Fruit fly (Drosophila melanogaster) whole organism, embryonic: ENCODE results near the gene AP-1sigma.

Experiments
- Awh ChIP-seq: fragments of 200-800 bp; sonication (Bioruptor generic); IDR thresholded peaks from 2 replicates; pipeline ENCODE4, ENCODE4 v1.3.6; 2022; ENCODE audit warnings: missing biosample characterization, missing genetic modification characterization
- Bdp1 ChIP-seq: fragments of 200-800 bp; sonication (Bioruptor generic); optimal IDR thresholded peaks from 3 replicates; lab custom pipeline; 2016; ENCODE audit warnings: missing biosample characterization, missing genetic modification characterization
- CG10209 ChIP-seq: fragments of 200-800 bp; sonication (Bioruptor generic); optimal IDR thresholded peaks from 3 replicates; lab custom pipeline; 2017; ENCODE audit warnings: missing biosample characterization, mild to moderate bottlenecking, missing genetic modification characterization, missing genetic modification reagents
- CG12104 ChIP-seq: fragments of 200-800 bp; sonication (Bioruptor generic); optimal IDR thresholded peaks from 3 replicates; lab custom pipeline; 2016; ENCODE audit warnings: missing biosample characterization, missing genetic modification characterization
- CG12769 ChIP-seq: fragments of 200-800 bp; sonication (Bioruptor generic); optimal IDR thresholded peaks from 2 replicates; lab custom pipeline; 2019; ENCODE audit warnings: missing biosample characterization, mild to moderate bottlenecking, missing genetic modification characterization, moderate library complexity
- CG1529 ChIP-seq: fragments of 200-800 bp; sonication (Bioruptor generic); optimal IDR thresholded peaks from 3 replicates; lab custom pipeline; 2018; ENCODE audit warnings: missing biosample characterization, missing genetic modification characterization
- CG15601 ChIP-seq: fragments of 200-800 bp; sonication (Bioruptor generic); optimal IDR thresholded peaks from 3 replicates; lab custom pipeline; 2019; ENCODE audit warnings: missing biosample characterization, mild to moderate bottlenecking, missing genetic modification characterization, moderate library complexity
- CG18599 ChIP-seq: fragments of 200-800 bp; sonication (Bioruptor generic); optimal IDR thresholded peaks from 3 replicates; lab custom pipeline; 2017; ENCODE audit warnings: missing biosample characterization, missing genetic modification characterization, mild to moderate bottlenecking, moderate library complexity, missing genetic modification reagents
- CG4424 ChIP-seq: fragments of 200-800 bp; sonication (Bioruptor generic); optimal IDR thresholded peaks from 3 replicates; lab custom pipeline; 2016; ENCODE audit warnings: missing biosample characterization, missing genetic modification characterization
- CG5180 ChIP-seq: fragments of 200-800 bp; sonication (Bioruptor generic); optimal IDR thresholded peaks from 3 replicates; lab custom pipeline; 2017; ENCODE audit warnings: missing biosample characterization, missing genetic modification characterization, mild to moderate bottlenecking, moderate library complexity, missing genetic modification reagents
- CG6175 ChIP-seq: fragments of 200-800 bp; sonication (Bioruptor generic); IDR thresholded peaks from 3 replicates; pipeline ENCODE4 v1.3.6; 2022; ENCODE audit warnings: missing biosample characterization, missing genetic modification characterization
- CG8388 ChIP-seq: fragments of 200-800 bp; sonication (Bioruptor generic); optimal IDR thresholded peaks from 2 replicates; lab custom pipeline; 2019; ENCODE audit warnings: missing biosample characterization, mild to moderate bottlenecking, missing genetic modification characterization, moderate library complexity
- CG9932 ChIP-seq: fragments of 200-800 bp; sonication (Bioruptor generic); IDR thresholded peaks from 2 replicates; pipeline ENCODE4 v1.3.6; 2022; ENCODE audit warnings: missing biosample characterization, missing genetic modification characterization
- Dek ChIP-seq: fragments of 200-800 bp; sonication (Bioruptor generic); optimal IDR thresholded peaks from 3 replicates; lab custom pipeline; 2019; ENCODE audit warnings: missing biosample characterization, mild to moderate bottlenecking, missing genetic modification characterization, moderate library complexity
- E2f1 ChIP-seq: fragments of 200-800 bp; sonication (Bioruptor generic); IDR thresholded peaks from 2 replicates; pipeline ENCODE4 v1.3.6; 2022; ENCODE audit warnings: missing biosample characterization, missing genetic modification characterization
- HLH3B ChIP-seq: fragments of 200-800 bp; sonication (Bioruptor generic); IDR thresholded peaks from 2 replicates; pipeline ENCODE4 v1.3.6; 2022; ENCODE audit warnings: missing biosample characterization, missing genetic modification characterization
- Hey ChIP-seq: fragments of 200-800 bp; sonication (Bioruptor generic); optimal IDR thresholded peaks from 3 replicates; lab custom pipeline; 2018; ENCODE audit warnings: missing biosample characterization, mild to moderate bottlenecking, missing genetic modification characterization
- Lhr ChIP-seq: fragments of 200-800 bp; sonication (Bioruptor generic); optimal IDR thresholded peaks from 3 replicates; lab custom pipeline; 2017; ENCODE audit warnings: mild to moderate bottlenecking, missing biosample characterization, missing genetic modification reagents, missing genetic modification characterization
- Lpt ChIP-seq: fragments of >200 bp; optimal IDR thresholded peaks from 2 replicates; lab custom pipeline; 2018; ENCODE audit warnings: missing biosample characterization, missing genetic modification characterization
- MBD-R2 ChIP-seq: fragments of 200-800 bp; sonication (Bioruptor generic); IDR thresholded peaks from 2 replicates; pipeline ENCODE4 v1.3.6; 2022; ENCODE audit warnings: missing biosample characterization, missing genetic modification characterization
- NFAT ChIP-seq: fragments of 200-800 bp; sonication (Bioruptor generic); IDR thresholded peaks from 2 replicates; pipeline ENCODE4 v1.3.6; 2022; ENCODE audit warnings: missing biosample characterization, missing genetic modification characterization
- Ravus ChIP-seq: fragments of 200-800 bp; sonication (Bioruptor generic); IDR thresholded peaks from 2 replicates; pipeline ENCODE4 v1.3.6; 2022; ENCODE audit warnings: missing biosample characterization, missing genetic modification characterization
- Sox102F ChIP-seq: fragments of 200-800 bp; sonication (Bioruptor generic); optimal IDR thresholded peaks from 2 replicates; lab custom pipeline; 2018; ENCODE audit warnings: missing biosample characterization, mild to moderate bottlenecking, missing genetic modification characterization, moderate library complexity
- ac ChIP-seq: fragments of 200-800 bp; sonication (Bioruptor generic); optimal IDR thresholded peaks from 3 replicates; lab custom pipeline; 2017; ENCODE audit warnings: missing biosample characterization, mild to moderate bottlenecking, missing genetic modification characterization
- ara ChIP-seq: fragments of 200-800 bp; sonication (Bioruptor generic); IDR thresholded peaks from 2 replicates; pipeline ENCODE4 v1.3.6; 2022; ENCODE audit warnings: missing biosample characterization, missing genetic modification characterization
- bcd ChIP-seq: fragments of 200-800 bp; sonication (Bioruptor generic); optimal IDR thresholded peaks from 2 replicates; lab custom pipeline; 2017; ENCODE audit warnings: missing biosample characterization, mild to moderate bottlenecking, missing genetic modification characterization
- caup ChIP-seq: fragments of 200-800 bp; sonication (Bioruptor generic); optimal IDR thresholded peaks from 3 replicates; lab custom pipeline; 2017; ENCODE audit warnings: missing biosample characterization, mild to moderate bottlenecking, missing genetic modification characterization, moderate library complexity; ENCODE audit not compliant: severe bottlenecking
- cg ChIP-seq: fragments of 200-800 bp; sonication (Bioruptor generic); optimal IDR thresholded peaks from 3 replicates; lab custom pipeline; 2019; ENCODE audit warnings: missing biosample characterization, mild to moderate bottlenecking, missing genetic modification characterization, moderate library complexity
- dpn ChIP-seq, 2 experiments: fragments of 200-800 bp; sonication (Bioruptor generic); optimal IDR thresholded peaks; 3 replicates each; lab custom pipeline; 2016; ENCODE audit warnings: missing biosample characterization in 2 of 2, missing genetic modification characterization in 2 of 2
- eve ChIP-seq, 2 experiments: fragments of >200 bp; optimal IDR thresholded peaks; 2 replicates each; lab custom pipeline; 2017; ENCODE audit warnings: missing biosample characterization in 2 of 2, missing genetic modification characterization in 2 of 2
- ind ChIP-seq: fragments of 200-800 bp; sonication (Bioruptor generic); optimal IDR thresholded peaks from 3 replicates; lab custom pipeline; 2016; ENCODE audit warnings: missing biosample characterization, missing genetic modification characterization
- mam ChIP-seq: fragments of 200-800 bp; sonication (Bioruptor generic); optimal IDR thresholded peaks from 3 replicates; lab custom pipeline; 2016; ENCODE audit warnings: missing biosample characterization, missing genetic modification characterization
- mirr ChIP-seq: fragments of 200-800 bp; sonication (Bioruptor generic); optimal IDR thresholded peaks from 3 replicates; lab custom pipeline; 2018; ENCODE audit warnings: missing biosample characterization, mild to moderate bottlenecking, missing genetic modification characterization
- mld ChIP-seq: fragments of 200-800 bp; sonication (Bioruptor generic); IDR thresholded peaks from 3 replicates; pipeline ENCODE4 v1.3.6; 2022; ENCODE audit warnings: missing biosample characterization, missing genetic modification characterization; ENCODE audit not compliant: partially characterized antibody
- nerfin-2 ChIP-seq: fragments of 200-800 bp; sonication (Bioruptor generic); IDR thresholded peaks from 2 replicates; pipeline ENCODE4 v1.3.6; 2022; ENCODE audit warnings: missing biosample characterization, missing genetic modification characterization; ENCODE audit not compliant: partially characterized antibody
- nom ChIP-seq: fragments of 200-800 bp; sonication (Bioruptor generic); optimal IDR thresholded peaks from 2 replicates; lab custom pipeline; 2017; ENCODE audit warnings: missing biosample characterization, missing genetic modification characterization, mild to moderate bottlenecking, moderate library complexity, missing genetic modification reagents
- odd ChIP-seq: fragments of 200-800 bp; sonication (Bioruptor generic); optimal IDR thresholded peaks from 2 replicates; lab custom pipeline; 2017; ENCODE audit warnings: missing biosample characterization, mild to moderate bottlenecking, missing genetic modification characterization
- sd ChIP-seq: fragments of 200-800 bp; sonication (Bioruptor generic); optimal IDR thresholded peaks from 3 replicates; lab custom pipeline; 2018; ENCODE audit warnings: missing biosample characterization, mild to moderate bottlenecking, missing genetic modification characterization, moderate library complexity
- slou ChIP-seq: fragments of 200-800 bp; sonication (Bioruptor generic); optimal IDR thresholded peaks from 3 replicates; lab custom pipeline; 2016; ENCODE audit warnings: missing biosample characterization, missing genetic modification characterization
- sr ChIP-seq: fragments of 200-800 bp; sonication (Bioruptor generic); IDR thresholded peaks from 3 replicates; pipeline ENCODE4 v1.3.6; 2022; ENCODE audit warnings: missing biosample characterization, missing genetic modification characterization
- sug ChIP-seq: fragments of 200-800 bp; optimal IDR thresholded peaks from 2 replicates; lab custom pipeline; 2019; ENCODE audit warnings: missing biosample characterization, mild to moderate bottlenecking, missing genetic modification characterization, moderate library complexity
- tin ChIP-seq: fragments of 200-800 bp; sonication (Bioruptor generic); optimal IDR thresholded peaks from 3 replicates; lab custom pipeline; 2016; ENCODE audit warnings: missing biosample characterization, missing genetic modification characterization
- tio ChIP-seq: fragments of 200-800 bp; sonication (Bioruptor generic); optimal IDR thresholded peaks from 2 replicates; lab custom pipeline; 2017; ENCODE audit warnings: missing biosample characterization, missing genetic modification characterization, inconsistent platforms
- tna ChIP-seq: fragments of 200-800 bp; sonication (Bioruptor generic); IDR thresholded peaks from 2 replicates; pipeline ENCODE4 v1.3.6; 2022; ENCODE audit warnings: missing biosample characterization, missing genetic modification characterization; ENCODE audit not compliant: partially characterized antibody
- unpg ChIP-seq: fragments of 200-800 bp; sonication (Bioruptor generic); optimal IDR thresholded peaks from 3 replicates; lab custom pipeline; 2018; ENCODE audit warnings: missing biosample characterization, mild to moderate bottlenecking, missing genetic modification characterization, moderate library complexity
- vvl ChIP-seq: fragments of 200-800 bp; sonication (Bioruptor generic); IDR thresholded peaks from 2 replicates; pipeline ENCODE4 v1.3.6; 2022; ENCODE audit warnings: missing biosample characterization, missing genetic modification characterization
- wek ChIP-seq: fragments of 200-800 bp; sonication (Bioruptor generic); optimal IDR thresholded peaks from 3 replicates; lab custom pipeline; 2018; ENCODE audit warnings: missing biosample characterization, mild to moderate bottlenecking, missing genetic modification characterization, moderate library complexity
- wor ChIP-seq: fragments of 200-800 bp; sonication (Bioruptor generic); IDR thresholded peaks from 2 replicates; pipeline ENCODE4 v1.3.6; 2022; ENCODE audit warnings: missing biosample characterization, missing genetic modification characterization

AP-1sigma gene

DNA sequence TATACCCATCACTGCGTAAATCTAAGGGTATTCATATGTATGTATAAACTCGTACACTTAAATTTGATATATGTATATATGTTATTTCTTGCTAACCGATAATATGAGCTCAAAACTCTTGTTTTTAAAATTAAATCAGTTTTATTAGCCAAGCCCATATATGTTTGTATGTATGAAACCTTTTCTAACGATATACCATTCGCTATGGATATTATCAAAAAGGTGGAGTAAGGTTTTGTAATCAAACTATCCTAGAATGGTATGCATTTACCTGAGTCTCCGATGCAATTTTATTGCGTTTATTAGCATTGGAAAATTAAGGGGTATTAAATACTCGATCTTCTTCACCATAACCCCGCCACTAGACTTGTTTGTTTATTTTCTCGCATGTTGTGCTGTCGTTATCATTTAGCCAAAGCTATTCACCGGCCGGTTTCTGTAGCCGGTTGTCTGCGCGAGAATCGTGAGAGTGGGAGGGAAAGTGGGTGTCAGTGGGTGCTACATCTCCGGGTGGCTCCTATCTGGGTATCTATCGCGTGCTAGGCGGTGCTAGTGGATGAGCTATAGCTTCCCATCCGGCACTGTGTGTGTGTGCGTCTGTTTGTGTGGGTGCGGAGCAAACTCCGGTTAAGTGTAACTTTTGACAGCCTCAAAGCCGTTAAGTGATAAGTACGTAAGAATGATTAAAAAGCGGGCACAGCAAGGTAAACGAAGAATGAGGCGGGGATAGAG is 49.5 kb downstream of the AP-1sigma start (continued):
- TF ChIP-seq dpn (GFP tag; optimal IDR thresholded peaks at IDR 0.05; lab: Kevin White, UChicago) (peak in 1 of 2 experiments; percentile 13), eve (GFP tag; optimal IDR thresholded peaks at IDR 0.05; lab: Kevin White, UChicago) (peak in 1 of 2 experiments; percentile 50), CG4424 (GFP tag; lab: Kevin White, UChicago) (peak; percentile 46), Sox102F (GFP tag; lab: Kevin White, UChicago) (peak; percentile 19), mirr (GFP tag; lab: Kevin White, UChicago) (peak; percentile 39), mam (peak; percentile 4), nerfin-2 (GFP tag; lab: Robert Waterston, UW) (0 out of 2 replicates have a peak, but pooled peaks have one; percentile 11), wek (GFP tag; lab: Kevin White, UChicago) (no peak), ind (GFP tag; lab: Kevin White, UChicago) (peak; percentile 6), CG18599 (GFP tag; lab: Kevin White, UChicago) (peak; percentile 9), MBD-R2 (peak; percentile 15; the same call in 1 of the 2 replicates), bcd (GFP tag; lab: Kevin White, UChicago) (peak; percentile 26), Awh (GFP tag; lab: Robert Waterston, UW) (peak; percentile 19; the same call in 1 of the 2 replicates), CG12769 (tag; lab: Kevin White, UChicago) (peak; percentile 67), tin (GFP tag; lab: Kevin White, UChicago) (no peak), CG8388 (GFP tag; lab: Kevin White, UChicago) (peak; percentile 28), Hey (tag; lab: Kevin White, UChicago) (peak; percentile 76), cg (GFP tag; lab: Kevin White, UChicago) (peak; percentile 39), ac (GFP tag; lab: Kevin White, UChicago) (no peak), CG12104 (peak; percentile 15), Dek (tag; lab: Kevin White, UChicago) (peak; percentile 31), nom (GFP tag; lab: Kevin White, UChicago) (no peak), vvl (GFP tag; lab: Robert Waterston, UW) (no peak), unpg (GFP tag; lab: Kevin White, UChicago) (peak; percentile 13), CG5180 (peak; percentile 5), sug (tag; lab: Kevin White, UChicago) (peak; percentile 49)

DNA sequence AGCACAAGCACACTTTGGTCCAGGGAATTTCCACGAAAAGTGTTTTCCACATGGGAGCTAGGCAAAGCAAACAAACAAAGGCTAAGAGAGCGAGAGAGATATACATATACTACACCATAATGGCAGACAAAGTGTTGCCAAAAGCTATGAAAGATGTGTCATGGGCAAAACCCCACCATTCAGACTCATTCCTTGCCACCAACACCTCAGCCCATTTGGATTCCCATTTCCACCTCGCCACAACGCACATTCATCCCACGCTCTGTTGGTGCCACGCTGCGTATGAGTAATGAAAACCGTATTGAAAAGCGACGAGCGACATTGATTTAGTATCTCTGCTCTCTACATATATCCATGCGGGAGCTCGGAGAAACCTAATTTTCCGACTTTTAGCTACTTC is 50.4 kb downstream of the AP-1sigma start:
- peak; percentile 79 for TF ChIP-seq CG12769 (tag; lab: Kevin White, UChicago)
- no peak for TF ChIP-seq mld (GFP tag; lab: Robert Waterston, UW)
- no peak for TF ChIP-seq NFAT (GFP tag; lab: Robert Waterston, UW)
- TF ChIP-seq CG9932 = no peak
- no peak for TF ChIP-seq Bdp1 (GFP tag; lab: Kevin White, UChicago)
- TF ChIP-seq odd = no peak
- no peak for TF ChIP-seq CG10209 (GFP tag; lab: Kevin White, UChicago)
- TF ChIP-seq E2f1 (GFP tag; lab: Robert Waterston, UW) = no peak
- no peak for TF ChIP-seq CG15601 (tag; lab: Kevin White, UChicago)
- TF ChIP-seq Ravus = no peak
- no peak for TF ChIP-seq wor
- TF ChIP-seq ara (GFP tag; lab: Robert Waterston, UW) = no peak
- no peak for TF ChIP-seq caup
- no peak for TF ChIP-seq tna (GFP tag; lab: Robert Waterston, UW)
- peak; percentile 84 for TF ChIP-seq sr (GFP tag; lab: Robert Waterston, UW)
- TF ChIP-seq sd (tag; lab: Kevin White, UChicago) = no peak
- TF ChIP-seq tio (GFP tag; lab: Kevin White, UChicago) = no peak
- TF ChIP-seq Lhr (GFP tag; lab: Kevin White, UChicago) = no peak
- TF ChIP-seq Lpt (GFP tag; lab: Kevin White, UChicago) = no peak
- no peak for TF ChIP-seq CG1529
- peak; percentile 53; the same call in 1 of the 3 replicates for TF ChIP-seq CG6175 (GFP tag; lab: Robert Waterston, UW)
- no peak for TF ChIP-seq HLH3B
- TF ChIP-seq slou (GFP tag; lab: Kevin White, UChicago) = no peak
